Worm (Caenorhabditis elegans): ENCODE data around the gene F55D1.1.

ce11 chrX:5458750-5459149 lies 30.9 kb upstream of the F55D1.1 start:
- TF ChIP-seq dve-1 (tag; optimal IDR thresholded peaks at IDR 0.05) (no peak), pqm-1 (tag; optimal IDR thresholded peaks at IDR 0.05) (no peak), hlh-8 (tag; optimal IDR thresholded peaks at IDR 0.05) (no peak), ceh-30 (tag; optimal IDR thresholded peaks at IDR 0.05) (no peak), mec-3 (tag; optimal IDR thresholded peaks at IDR 0.05; ENCODE audit: borderline replicate concordance) (no peak), ama-1 (optimal IDR thresholded peaks at IDR 0.05) (no peak), F13H6.1 (tag; optimal IDR thresholded peaks at IDR 0.05) (no peak), Y22D7AL.16 (tag; optimal IDR thresholded peaks at IDR 0.05) (no peak), ceh-48 (tag; optimal IDR thresholded peaks at IDR 0.05) (no peak), pros-1 (tag; optimal IDR thresholded peaks at IDR 0.05) (no peak), ceh-19 (GFP tag; optimal IDR thresholded peaks at IDR 0.05) (no peak), pha-4 (tag; optimal IDR thresholded peaks at IDR 0.05) (no peak), pax-1 (tag; optimal IDR thresholded peaks at IDR 0.05) (no peak), ceh-6 (GFP tag; optimal IDR thresholded peaks at IDR 0.05) (no peak)
